Fruit fly (Drosophila melanogaster) whole organism, embryonic: ENCODE measurements around the gene CG7335.

Experiments
- Blimp-1 ChIP-seq: fragments of 200-800 bp; sonication (Bioruptor generic); optimal IDR thresholded peaks from 3 replicates; lab custom pipeline; 2018; ENCODE audit warnings: missing biosample characterization, missing genetic modification characterization, mild to moderate bottlenecking, moderate library complexity, missing genetic modification reagents
- CG10274 ChIP-seq: fragments of 200-800 bp; sonication (Bioruptor generic); optimal IDR thresholded peaks from 3 replicates; lab custom pipeline; 2017; ENCODE audit warnings: missing biosample characterization, mild to moderate bottlenecking, missing genetic modification characterization
- CG10321 ChIP-seq: fragments of 200-800 bp; sonication (Bioruptor generic); IDR thresholded peaks from 2 replicates; pipeline ENCODE4 v1.3.6; 2022; ENCODE audit warnings: missing biosample characterization, missing genetic modification characterization
- CG12659 ChIP-seq: fragments of 200-800 bp; sonication (Bioruptor generic); optimal IDR thresholded peaks from 3 replicates; lab custom pipeline; 2017; ENCODE audit warnings: mild to moderate bottlenecking, missing biosample characterization, missing genetic modification reagents, missing genetic modification characterization
- CG12769 ChIP-seq: fragments of 200-800 bp; sonication (Bioruptor generic); optimal IDR thresholded peaks from 2 replicates; lab custom pipeline; 2019; ENCODE audit warnings: missing biosample characterization, mild to moderate bottlenecking, missing genetic modification characterization, moderate library complexity
- CG13894 ChIP-seq: fragments of 200-800 bp; sonication (Bioruptor generic); optimal IDR thresholded peaks from 3 replicates; lab custom pipeline; 2018; ENCODE audit warnings: missing biosample characterization, mild to moderate bottlenecking, missing genetic modification characterization, moderate library complexity
- CG15514 ChIP-seq: fragments of 200-800 bp; sonication (Bioruptor generic); optimal IDR thresholded peaks from 3 replicates; lab custom pipeline; 2017; ENCODE audit warnings: missing biosample characterization, missing genetic modification characterization, mild to moderate bottlenecking, moderate library complexity, missing genetic modification reagents
- CG16815 ChIP-seq: fragments of 200-800 bp; sonication (Bioruptor generic); optimal IDR thresholded peaks from 3 replicates; lab custom pipeline; 2017; ENCODE audit warnings: missing biosample characterization, mild to moderate bottlenecking, missing genetic modification characterization
- CG1792 ChIP-seq: fragments of 200-800 bp; sonication (Bioruptor generic); optimal IDR thresholded peaks from 2 replicates; lab custom pipeline; 2016; ENCODE audit warnings: missing biosample characterization, missing genetic modification characterization
- CG31388 ChIP-seq: fragments of 200-800 bp; sonication (Bioruptor generic); optimal IDR thresholded peaks from 2 replicates; lab custom pipeline; 2016; ENCODE audit warnings: missing biosample characterization, missing genetic modification characterization
- CG3407 ChIP-seq: fragments of 200-800 bp; sonication (Bioruptor generic); optimal IDR thresholded peaks from 2 replicates; lab custom pipeline; 2018; ENCODE audit warnings: missing biosample characterization, mild to moderate bottlenecking, missing genetic modification characterization
- CG5953 ChIP-seq: fragments of 200-800 bp; sonication (Bioruptor generic); IDR thresholded peaks from 2 replicates; pipeline ENCODE4 v1.3.6; 2022; ENCODE audit warnings: missing biosample characterization, missing genetic modification characterization
- CG7963 ChIP-seq: fragments of 200-800 bp; sonication (Bioruptor generic); IDR thresholded peaks from 3 replicates; pipeline ENCODE4 v1.3.6; 2022; ENCODE audit warnings: missing biosample characterization, missing genetic modification characterization; ENCODE audit not compliant: partially characterized antibody
- CG8290 ChIP-seq, 3 experiments: fragments of 200-800 bp; sonication (Bioruptor generic); optimal IDR thresholded peaks; 2 replicates each; lab custom pipeline; 2016 to 2019; ENCODE audit warnings: missing biosample characterization in 3 of 3, missing genetic modification characterization in 3 of 3, mild to moderate bottlenecking in 2 of 3, moderate library complexity in 1 of 3
- CG9609 ChIP-seq: fragments of 200-800 bp; sonication (Bioruptor generic); optimal IDR thresholded peaks from 3 replicates; lab custom pipeline; 2016; ENCODE audit warnings: missing biosample characterization, missing genetic modification characterization
- Dp ChIP-seq: fragments of 200-800 bp; sonication (Bioruptor generic); optimal IDR thresholded peaks from 2 replicates; lab custom pipeline; 2018; ENCODE audit warnings: missing biosample characterization, mild to moderate bottlenecking, missing genetic modification characterization, moderate library complexity
- Eip74EF ChIP-seq, 2 experiments: fragments of 200-800 bp in 1 of 2; fragments of >200 bp in 1 of 2; sonication (Bioruptor generic) in 1 of 2; optimal IDR thresholded peaks; 2 replicates each; lab custom pipeline; 2017 to 2019; ENCODE audit warnings: missing biosample characterization in 2 of 2, missing genetic modification characterization in 2 of 2, mild to moderate bottlenecking in 1 of 2, moderate library complexity in 1 of 2
- Ets97D ChIP-seq: fragments of 200-800 bp; sonication (Bioruptor generic); optimal IDR thresholded peaks from 3 replicates; lab custom pipeline; 2016; ENCODE audit warnings: missing biosample characterization, missing genetic modification characterization
- Gug ChIP-seq: fragments of 200-800 bp; sonication (Bioruptor generic); IDR thresholded peaks from 4 replicates; pipeline ENCODE4 v1.3.6; 2022; ENCODE audit warnings: missing biosample characterization, missing genetic modification characterization
- HmgZ ChIP-seq: fragments of 200-800 bp; sonication (Bioruptor generic); optimal IDR thresholded peaks from 2 replicates; lab custom pipeline; 2018; ENCODE audit warnings: missing biosample characterization, mild to moderate bottlenecking, missing genetic modification characterization
- MTF-1 ChIP-seq: fragments of 200-800 bp; sonication (Bioruptor generic); optimal IDR thresholded peaks from 2 replicates; lab custom pipeline; 2018; ENCODE audit warnings: missing biosample characterization, mild to moderate bottlenecking, missing genetic modification characterization, borderline replicate concordance
- Med ChIP-seq: fragments of 200-800 bp; sonication (Bioruptor generic); peaks from one replicate; lab custom pipeline; 2016; ENCODE audit warnings: missing biosample characterization, missing genetic modification characterization, mild to moderate bottlenecking, inconsistent platforms, moderate library complexity
- Myb ChIP-seq: fragments of 200-800 bp; sonication (Bioruptor generic); optimal IDR thresholded peaks from 2 replicates; lab custom pipeline; 2016; ENCODE audit warnings: missing biosample characterization, missing genetic modification characterization
- Scr ChIP-seq: fragments of 200-800 bp; sonication (Bioruptor generic); IDR thresholded peaks from 2 replicates; pipeline ENCODE4 v1.3.6; 2022; ENCODE audit warnings: missing biosample characterization, missing genetic modification characterization; ENCODE audit not compliant: partially characterized antibody
- TFAM ChIP-seq: fragments of 200-800 bp; sonication (Bioruptor generic); optimal IDR thresholded peaks from 2 replicates; lab custom pipeline; 2017; ENCODE audit warnings: missing biosample characterization, missing genetic modification characterization, inconsistent platforms
- Xbp1 ChIP-seq: fragments of 200-800 bp; sonication (Bioruptor generic); optimal IDR thresholded peaks from 3 replicates; lab custom pipeline; 2016; ENCODE audit warnings: missing biosample characterization, mild to moderate bottlenecking, missing genetic modification characterization
- ac ChIP-seq: fragments of 200-800 bp; sonication (Bioruptor generic); optimal IDR thresholded peaks from 3 replicates; lab custom pipeline; 2017; ENCODE audit warnings: missing biosample characterization, mild to moderate bottlenecking, missing genetic modification characterization
- bowl ChIP-seq: fragments of 200-800 bp; sonication (Bioruptor generic); IDR thresholded peaks from 2 replicates; pipeline ENCODE4 v1.3.6; 2022; ENCODE audit warnings: missing biosample characterization, missing genetic modification characterization
- cas ChIP-seq: fragments of 200-800 bp; sonication (Bioruptor generic); IDR thresholded peaks from 2 replicates; pipeline ENCODE4 v1.3.6; 2022; ENCODE audit warnings: missing biosample characterization, missing genetic modification characterization
- chinmo ChIP-seq: fragments of 200-800 bp; sonication (Bioruptor generic); IDR thresholded peaks from 4 replicates; pipeline ENCODE4 v1.3.6; 2022; ENCODE audit warnings: missing biosample characterization, missing genetic modification characterization; ENCODE audit not compliant: partially characterized antibody
- crol ChIP-seq: fragments of 200-800 bp; sonication (Bioruptor generic); IDR thresholded peaks from 2 replicates; pipeline ENCODE4 v1.3.6; 2022; ENCODE audit warnings: missing biosample characterization, missing genetic modification characterization
- dimm ChIP-seq: fragments of 200-800 bp; sonication (Bioruptor generic); IDR thresholded peaks from 2 replicates; pipeline ENCODE4 v1.3.6; 2022; ENCODE audit warnings: missing biosample characterization, missing genetic modification characterization
- dmrt99B ChIP-seq: fragments of 200-800 bp; sonication (Bioruptor generic); optimal IDR thresholded peaks from 2 replicates; lab custom pipeline; 2018; ENCODE audit warnings: missing biosample characterization, mild to moderate bottlenecking, missing genetic modification characterization, moderate library complexity
- en ChIP-seq: fragments of 200-800 bp; sonication (Bioruptor generic); optimal IDR thresholded peaks from 2 replicates; lab custom pipeline; 2016; ENCODE audit warnings: missing biosample characterization, missing genetic modification characterization
- gfzf ChIP-seq: fragments of 200-800 bp; sonication (Bioruptor generic); optimal IDR thresholded peaks from 2 replicates; lab custom pipeline; 2016; ENCODE audit warnings: missing biosample characterization, mild to moderate bottlenecking, missing genetic modification characterization, moderate library complexity
- insv ChIP-seq, 2 experiments: fragments of 200-800 bp; sonication (Bioruptor generic); optimal IDR thresholded peaks; 3 replicates each; lab custom pipeline; 2016 to 2018; ENCODE audit warnings: missing biosample characterization in 2 of 2, missing genetic modification characterization in 2 of 2
- kah ChIP-seq: fragments of 200-800 bp; sonication (Bioruptor generic); optimal IDR thresholded peaks from 2 replicates; lab custom pipeline; 2018; ENCODE audit warnings: missing biosample characterization, mild to moderate bottlenecking, missing genetic modification characterization
- oc ChIP-seq: fragments of 200-800 bp; sonication (Bioruptor generic); optimal IDR thresholded peaks from 2 replicates; lab custom pipeline; 2018; ENCODE audit warnings: missing biosample characterization, mild to moderate bottlenecking, missing genetic modification characterization, moderate library complexity
- prd ChIP-seq, 3 experiments: fragments of >200 bp in 2 of 3; fragments of 200-800 bp in 1 of 3; sonication (Bioruptor generic) in 1 of 3; optimal IDR thresholded peaks in 2 of 3; IDR thresholded peaks in 1 of 3; 2 replicates in 2 of 3; 3 replicates in 1 of 3; pipeline versions ENCODE4 v1.3.6 to Lab custom; 2017 to 2022; ENCODE audit warnings: missing biosample characterization in 1 of 3, missing genetic modification characterization in 1 of 3
- salm ChIP-seq: fragments of 200-800 bp; sonication (Bioruptor generic); optimal IDR thresholded peaks from 2 replicates; lab custom pipeline; 2018; ENCODE audit warnings: missing biosample characterization, mild to moderate bottlenecking, missing genetic modification characterization
- sd ChIP-seq: fragments of 200-800 bp; sonication (Bioruptor generic); optimal IDR thresholded peaks from 3 replicates; lab custom pipeline; 2018; ENCODE audit warnings: missing biosample characterization, mild to moderate bottlenecking, missing genetic modification characterization, moderate library complexity
- sens ChIP-seq: fragments of 200-800 bp; sonication (Bioruptor generic); peaks from one replicate; lab custom pipeline; 2016; ENCODE audit warnings: missing biosample characterization, missing genetic modification characterization
- sna ChIP-seq: fragments of 200-800 bp; sonication (Bioruptor generic); IDR thresholded peaks from 2 replicates; pipeline ENCODE4 v1.3.6; 2022; ENCODE audit warnings: missing biosample characterization, missing genetic modification characterization; ENCODE audit not compliant: partially characterized antibody
- toy ChIP-seq: fragments of 200-800 bp; sonication (Bioruptor generic); IDR thresholded peaks from 2 replicates; pipeline ENCODE4 v1.3.6; 2022; ENCODE audit warnings: missing biosample characterization, missing genetic modification characterization
- trem ChIP-seq: fragments of 200-800 bp; optimal IDR thresholded peaks from 3 replicates; lab custom pipeline; 2019; ENCODE audit warnings: missing biosample characterization, mild to moderate bottlenecking, missing genetic modification characterization, moderate library complexity
- unc-4 ChIP-seq: fragments of 200-800 bp; sonication (Bioruptor generic); IDR thresholded peaks from 2 replicates; pipeline ENCODE4 v1.3.6; 2022; ENCODE audit warnings: missing biosample characterization, missing genetic modification characterization; ENCODE audit not compliant: partially characterized antibody
- vvl ChIP-seq: fragments of 200-800 bp; sonication (Bioruptor generic); IDR thresholded peaks from 2 replicates; pipeline ENCODE4 v1.3.6; 2022; ENCODE audit warnings: missing biosample characterization, missing genetic modification characterization

The CG7335 gene

DNA sequence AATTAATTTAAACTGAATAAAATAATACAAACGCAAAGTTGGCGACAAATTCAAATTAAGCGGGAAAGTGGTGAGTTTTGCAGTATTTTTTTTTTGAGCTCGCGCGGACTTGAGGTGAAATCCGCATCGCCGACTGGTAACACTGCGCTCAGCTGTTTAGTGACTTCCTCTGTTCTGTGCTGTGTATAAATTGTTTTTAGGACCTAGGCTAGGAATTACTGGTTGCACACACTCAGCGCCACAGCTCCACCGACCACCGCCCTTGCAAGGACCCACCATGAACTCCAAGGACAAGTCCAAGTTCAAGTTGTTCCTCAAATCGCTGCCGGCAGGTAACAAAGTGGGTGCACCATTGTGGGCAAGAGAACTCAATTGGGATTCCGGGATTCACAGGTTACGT, 4.0 kb downstream of the CG7335 start, which contains the start of gene gig (continued):
- TF ChIP-seq insv (GFP tag; optimal IDR thresholded peaks at IDR 0.05; lab: Kevin White, UChicago) (no peak), sna (GFP tag; lab: Robert Waterston, UW) (no peak), CG5953 (no peak), CG10321 (no peak), oc (tag; lab: Kevin White, UChicago) (no peak), CG7963 (no peak), Dp (GFP tag; lab: Kevin White, UChicago) (peak; percentile 81), TFAM (no peak), Ets97D (GFP tag; lab: Kevin White, UChicago) (peak; percentile 33), HmgZ (tag; lab: Kevin White, UChicago) (no peak), CG12659 (GFP tag; lab: Kevin White, UChicago) (no peak), ac (GFP tag; lab: Kevin White, UChicago) (no peak), dmrt99B (tag; lab: Kevin White, UChicago) (no peak), CG1792 (GFP tag; lab: Kevin White, UChicago) (no peak), Eip74EF (GFP tag; optimal IDR thresholded peaks at IDR 0.05; lab: Kevin White, UChicago) (no peak), CG16815 (GFP tag; lab: Kevin White, UChicago) (no peak), gfzf (GFP tag; lab: Kevin White, UChicago) (peak; percentile 69), toy (GFP tag; lab: Robert Waterston, UW) (no peak), sens (GFP tag; lab: Kevin White, UChicago) (no peak), Xbp1 (GFP tag; lab: Kevin White, UChicago) (no peak), CG10274 (no peak), CG15514 (peak; percentile 70), Myb (GFP tag; lab: Kevin White, UChicago) (no peak)
- TF ChIP-seq, all 482 proteins: peak for 19

DNA sequence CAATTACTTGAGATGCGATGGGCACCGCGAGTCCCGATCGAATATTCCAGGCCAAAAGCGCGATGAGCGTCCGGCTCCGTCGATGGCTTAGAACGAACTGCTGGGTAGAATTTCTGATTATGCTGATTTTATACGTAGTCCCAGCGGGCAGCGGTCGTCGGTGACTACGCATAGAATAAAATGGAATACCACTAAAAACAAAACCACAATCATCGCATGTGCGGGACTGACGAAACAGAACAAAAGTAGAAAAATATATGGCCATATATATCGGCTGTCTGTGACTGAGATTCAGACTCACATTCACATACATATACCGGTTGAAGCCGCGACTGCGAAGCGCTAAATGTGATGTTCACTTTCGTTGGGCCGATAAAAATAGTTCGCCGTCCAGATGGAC, 5.8 kb downstream of the CG7335 start, which contains the start of gene CG7365:
Gene CG7365 (minus strand): TSS at position 101 of the 400 bp plus-strand sequence.
- no peak for TF ChIP-seq crol (GFP tag; lab: Robert Waterston, UW)
- no peak for TF ChIP-seq trem (tag; lab: Kevin White, UChicago)
- TF ChIP-seq Blimp-1 = peak; percentile 56
- TF ChIP-seq CG31388 (GFP tag; lab: Kevin White, UChicago) = no peak
- no peak for TF ChIP-seq Xbp1 (GFP tag; lab: Kevin White, UChicago)
- TF ChIP-seq en (GFP tag; lab: Kevin White, UChicago) = no peak
- no peak for TF ChIP-seq cas (GFP tag; lab: Robert Waterston, UW)
- TF ChIP-seq CG9609 (GFP tag; lab: Kevin White, UChicago) = no peak
- TF ChIP-seq MTF-1 = no peak
- no peak for TF ChIP-seq CG3407
- no peak for TF ChIP-seq dimm (GFP tag; lab: Robert Waterston, UW)
- no peak for TF ChIP-seq Scr (GFP tag; lab: Robert Waterston, UW)
- 0 out of 2 replicates have a peak, but pooled peaks have one; percentile 23 for TF ChIP-seq unc-4 (GFP tag; lab: Robert Waterston, UW)
- peak; percentile 9 for TF ChIP-seq Med (GFP tag; lab: Kevin White, UChicago)
- TF ChIP-seq, all 482 proteins: peak for 3

dm6 chr3L:20126106-20126505, 7.0 kb downstream of the CG7335 start:
- peak; percentile 48 for TF ChIP-seq CG13894 (tag; lab: Kevin White, UChicago)
- TF ChIP-seq sd (tag; lab: Kevin White, UChicago) = peak; percentile 73
- TF ChIP-seq chinmo (GFP tag; lab: Robert Waterston, UW) = peak; percentile 41; the same call in 1 of the 4 replicates
- TF ChIP-seq CG15514 = peak; percentile 78
- TF ChIP-seq CG8290 (GFP tag; optimal IDR thresholded peaks at IDR 0.05; lab: Kevin White, UChicago) = no peak
- no peak for TF ChIP-seq CG8290 (tag; optimal IDR thresholded peaks at IDR 0.05; lab: Kevin White, UChicago)
- peak; percentile 95 for TF ChIP-seq Blimp-1
- TF ChIP-seq vvl = 0 out of 2 replicates have a peak, but pooled peaks have one; percentile 22
- peak; percentile 51 for TF ChIP-seq CG12769 (tag; lab: Kevin White, UChicago)
- 0 out of 2 replicates have a peak, but pooled peaks have one; percentile 32 for TF ChIP-seq bowl (GFP tag; lab: Robert Waterston, UW)
- TF ChIP-seq Gug = no peak
- no peak for TF ChIP-seq salm (tag; lab: Kevin White, UChicago)
- TF ChIP-seq kah (GFP tag; lab: Kevin White, UChicago) = no peak
- no peak for TF ChIP-seq prd (optimal IDR thresholded peaks at IDR 0.05; lab: Kevin White, UChicago)
- no peak for TF ChIP-seq prd (GFP tag; IDR thresholded peaks at IDR 0.05; lab: Robert Waterston, UW)
